Worm (Caenorhabditis elegans): ENCODE results near the gene srh-78.

DNA sequence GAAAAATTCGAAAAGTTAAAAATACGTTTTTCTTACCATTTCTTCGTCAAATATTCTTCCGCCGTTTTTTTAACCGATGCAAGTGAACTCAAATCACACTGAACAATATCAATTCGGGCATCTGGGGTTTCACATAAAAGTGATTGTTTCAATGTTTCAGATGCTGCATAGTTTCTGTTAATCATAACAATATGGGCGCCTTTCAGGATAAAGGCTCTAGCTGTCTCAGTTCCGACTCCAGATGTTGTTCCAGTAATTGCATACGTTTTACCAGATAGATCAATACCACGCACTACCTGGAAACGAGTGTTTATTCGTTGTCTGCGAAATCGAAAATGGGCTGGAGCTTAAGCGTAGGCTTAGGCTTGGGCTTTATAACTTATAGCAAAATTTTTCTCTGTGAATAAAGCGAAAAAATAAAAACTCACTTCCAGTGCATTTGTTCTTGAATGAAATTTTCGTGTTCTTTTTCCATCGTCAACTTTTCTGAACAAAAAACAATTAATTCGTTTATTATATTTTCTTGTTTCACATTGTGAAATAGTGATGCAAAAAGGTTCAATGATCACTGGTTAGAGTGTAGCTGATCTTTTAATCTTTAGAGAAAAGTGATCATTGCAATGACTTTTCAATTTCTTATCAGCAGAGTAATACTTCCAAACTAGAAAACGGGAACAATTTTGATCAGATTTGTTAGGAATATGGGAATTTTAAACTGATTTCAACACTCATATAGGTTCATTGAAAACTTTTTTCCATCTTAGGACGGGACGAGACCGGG lies 5.4 kb upstream of the srh-78 start:
- TF ChIP-seq unc-55 (GFP tag; optimal IDR thresholded peaks at IDR 0.05): no peak
- no peak for TF ChIP-seq ZK546.5 (tag; optimal IDR thresholded peaks at IDR 0.05)
- TF ChIP-seq nhr-77 (tag; optimal IDR thresholded peaks at IDR 0.05): no peak
- no peak for TF ChIP-seq blmp-1 (tag; optimal IDR thresholded peaks at IDR 0.05; ENCODE audit: insufficient read depth)
- no peak for TF ChIP-seq snpc-4 (tag; optimal IDR thresholded peaks at IDR 0.05)
- TF ChIP-seq skn-1 (tag; optimal IDR thresholded peaks at IDR 0.05): no peak
- no peak for TF ChIP-seq nhr-11 (tag; optimal IDR thresholded peaks at IDR 0.05)
- TF ChIP-seq nhr-237 (tag; optimal IDR thresholded peaks at IDR 0.05): no peak
